Fruit fly (Drosophila melanogaster): Measurements from ENCODE around the gene CHMP2B.

- no peak for TF ChIP-seq Hr39 (GFP tag; optimal IDR thresholded peaks at IDR 0.05)
- TF ChIP-seq cyc (GFP tag; optimal IDR thresholded peaks at IDR 0.05), result no peak
- TF ChIP-seq Blimp-1 (GFP tag; optimal IDR thresholded peaks at IDR 0.05), result no peak
- TF ChIP-seq Eip78C (GFP tag), result peak; percentile 65
- TF ChIP-seq CG9139 (GFP tag; optimal IDR thresholded peaks at IDR 0.05), result no peak
- peak; percentile 15 for TF ChIP-seq Sox14 (GFP tag; optimal IDR thresholded peaks at IDR 0.05)
- no peak for TF ChIP-seq CG4318 (GFP tag; optimal IDR thresholded peaks at IDR 0.05)
- TF ChIP-seq CG6808 (GFP tag; optimal IDR thresholded peaks at IDR 0.05), result no peak
- no peak for TF ChIP-seq vri (GFP tag; optimal IDR thresholded peaks at IDR 0.05)
- TF ChIP-seq fd59A (GFP tag; optimal IDR thresholded peaks at IDR 0.05), result no peak
These were observed 45.1 kb downstream of the CHMP2B start for dm6 chr3L:5184502-5184859.

Data from whole organism, prepupa.